Worm (Caenorhabditis elegans) whole organism, L1 larva: ENCODE data around the gene efk-1.

Source experiments
- C04F5.9 ChIP-seq: sonication (generic microtip); optimal IDR thresholded peaks from 2 replicates; lab custom pipeline; 2016; ENCODE audit warnings: missing genetic modification characterization, missing compliant biosample characterization
- C16A3.4 ChIP-seq: fragments of 150-350 bp; optimal IDR thresholded peaks from 2 replicates; lab custom pipeline; 2014; ENCODE audit warnings: missing biosample characterization, missing genetic modification characterization
- C34B4.2 ChIP-seq: sonication (generic microtip); optimal IDR thresholded peaks from 2 replicates; lab custom pipeline; 2017; ENCODE audit warnings: mild to moderate bottlenecking, missing genetic modification characterization, missing compliant biosample characterization
- F16B12.6 ChIP-seq: fragments of 150-350 bp; optimal IDR thresholded peaks from 2 replicates; lab custom pipeline; 2014; ENCODE audit warnings: missing biosample characterization, missing genetic modification characterization
- alr-1 ChIP-seq: fragments of 200-800 bp; sonication (Bioruptor generic); optimal IDR thresholded peaks from 2 replicates; lab custom pipeline; 2018; ENCODE audit warnings: borderline replicate concordance, mild to moderate bottlenecking, missing genetic modification characterization, missing compliant biosample characterization
- blmp-1 ChIP-seq: fragments of 150-350 bp; optimal IDR thresholded peaks from 2 replicates; lab custom pipeline; 2014; ENCODE audit warnings: missing biosample characterization, missing genetic modification characterization
- ceh-8 ChIP-seq: fragments of 200-800 bp; sonication (Bioruptor generic); optimal IDR thresholded peaks from 2 replicates; lab custom pipeline; 2018; ENCODE audit warnings: mild to moderate bottlenecking, missing genetic modification characterization, moderate library complexity, missing compliant biosample characterization
- ceh-88 ChIP-seq: fragments of 200-800 bp; sonication (Bioruptor generic); IDR thresholded peaks from 2 replicates; pipeline ENCODE4 v1.3.6; 2022; ENCODE audit warnings: missing genetic modification characterization, missing compliant biosample characterization
- ces-1 ChIP-seq: fragments of 150-350 bp; optimal IDR thresholded peaks from 2 replicates; lab custom pipeline; 2014; ENCODE audit warnings: missing biosample characterization, missing genetic modification reagents, missing genetic modification characterization
- dsc-1 ChIP-seq: sonication (generic microtip); optimal IDR thresholded peaks from 2 replicates; lab custom pipeline; 2016; ENCODE audit warnings: mild to moderate bottlenecking, missing genetic modification characterization, missing compliant biosample characterization
- efl-1 ChIP-seq, 4 experiments: fragments of 150-350 bp; optimal IDR thresholded peaks in 3 of 4; peaks in 1 of 4; 1 replicate in 1 of 4; 2 replicates in 3 of 4; lab custom pipeline; 2014; ENCODE audit warnings: missing biosample characterization in 2 of 4, missing genetic modification characterization in 2 of 4, missing genetic modification reagents in 2 of 4
- efl-3 ChIP-seq: fragments of 200-800 bp; sonication (Bioruptor generic); optimal IDR thresholded peaks from 2 replicates; lab custom pipeline; 2018; ENCODE audit warnings: mild to moderate bottlenecking, missing genetic modification characterization, missing compliant biosample characterization
- elt-3 ChIP-seq, 6 experiments: fragments of 150-350 bp in 1 of 6; sonication (generic microtip); optimal IDR thresholded peaks; 2 replicates each; lab custom pipeline; 2017 to 2018; ENCODE audit warnings: missing biosample characterization in 6 of 6, missing genetic modification characterization in 6 of 6, inconsistent platforms in 1 of 6
- ets-5 ChIP-seq: fragments of 200-800 bp; sonication (Bioruptor generic); IDR thresholded peaks from 2 replicates; pipeline ENCODE4 v1.3.6; 2022; ENCODE audit warnings: missing genetic modification characterization, missing compliant biosample characterization
- fkh-10 ChIP-seq: sonication (generic microtip); optimal IDR thresholded peaks from 2 replicates; lab custom pipeline; 2017; ENCODE audit warnings: missing biosample characterization, missing genetic modification reagents, missing genetic modification characterization
- fkh-8 ChIP-seq: sonication (generic microtip); optimal IDR thresholded peaks from 2 replicates; lab custom pipeline; 2016; ENCODE audit warnings: mild to moderate bottlenecking, missing genetic modification characterization, missing compliant biosample characterization
- grh-1 ChIP-seq: fragments of 200-800 bp; sonication (Bioruptor generic); IDR thresholded peaks from 2 replicates; pipeline ENCODE4 v1.3.6; 2022; ENCODE audit warnings: missing genetic modification reagents, missing genetic modification characterization, missing compliant biosample characterization
- hlh-17 ChIP-seq: fragments of 200-800 bp; sonication (Bioruptor generic); optimal IDR thresholded peaks from 2 replicates; lab custom pipeline; 2018; ENCODE audit warnings: missing genetic modification characterization, mild to moderate bottlenecking, missing compliant biosample characterization, moderate library complexity, borderline replicate concordance
- hpl-2 ChIP-seq: fragments of 150-350 bp; optimal IDR thresholded peaks from 2 replicates; lab custom pipeline; 2014; ENCODE audit warnings: missing biosample characterization, missing genetic modification reagents, missing genetic modification characterization
- isw-1 ChIP-seq: fragments of 200-800 bp; sonication (Bioruptor generic); IDR thresholded peaks from 2 replicates; pipeline ENCODE4 v1.3.6; 2022; ENCODE audit warnings: missing genetic modification characterization, missing compliant biosample characterization
- lin-13 ChIP-seq: fragments of 150-350 bp; optimal IDR thresholded peaks from 2 replicates; lab custom pipeline; 2014; ENCODE audit warnings: missing biosample characterization, missing genetic modification reagents, missing genetic modification characterization
- lin-14 ChIP-seq: fragments of 200-800 bp; sonication (Bioruptor generic); optimal IDR thresholded peaks from 2 replicates; lab custom pipeline; 2018; ENCODE audit warnings: mild to moderate bottlenecking, missing genetic modification characterization, moderate library complexity, missing compliant biosample characterization
- lin-15B ChIP-seq: fragments of 150-350 bp; sonication (generic microtip); optimal IDR thresholded peaks from 3 replicates; lab custom pipeline; 2014; ENCODE audit warnings: missing biosample characterization, missing genetic modification characterization
- lin-35 ChIP-seq, 2 experiments: fragments of 150-350 bp; optimal IDR thresholded peaks; 2 replicates each; lab custom pipeline; 2014; ENCODE audit warnings: missing biosample characterization in 2 of 2, missing genetic modification characterization in 2 of 2, missing genetic modification reagents in 2 of 2
- lin-39 ChIP-seq: fragments of 150-350 bp; optimal IDR thresholded peaks from 2 replicates; lab custom pipeline; 2014; ENCODE audit warnings: missing biosample characterization, missing genetic modification reagents, missing genetic modification characterization
- mab-9 ChIP-seq: fragments of 200-800 bp; sonication (Bioruptor generic); IDR thresholded peaks from 2 replicates; pipeline ENCODE4 v1.3.6; 2022; ENCODE audit warnings: missing genetic modification reagents, missing genetic modification characterization, missing compliant biosample characterization
- mdl-1 ChIP-seq, 2 experiments: fragments of 150-350 bp; optimal IDR thresholded peaks; 2 replicates each; lab custom pipeline; 2014 to 2017; ENCODE audit warnings: missing biosample characterization in 2 of 2, missing genetic modification characterization in 2 of 2, inconsistent platforms in 1 of 2
- mef-2 ChIP-seq: fragments of 150-350 bp; optimal IDR thresholded peaks from 2 replicates; lab custom pipeline; 2014; ENCODE audit warnings: missing biosample characterization, missing genetic modification characterization
- nhr-12 ChIP-seq: sonication (generic microtip); optimal IDR thresholded peaks from 2 replicates; lab custom pipeline; 2017; ENCODE audit warnings: missing biosample characterization, missing genetic modification characterization
- nhr-19 ChIP-seq: fragments of 200-800 bp; sonication (Bioruptor generic); conservative IDR thresholded peaks from 2 replicates; pipeline ENCODE4 v1.3.6; 2022; ENCODE audit warnings: missing genetic modification characterization, missing compliant biosample characterization
- nhr-237 ChIP-seq: fragments of 150-350 bp; optimal IDR thresholded peaks from 2 replicates; lab custom pipeline; 2014; ENCODE audit warnings: missing biosample characterization, missing genetic modification characterization
- nhr-28 ChIP-seq: fragments of 150-350 bp; optimal IDR thresholded peaks from 2 replicates; lab custom pipeline; 2014; ENCODE audit warnings: missing biosample characterization, missing genetic modification characterization
- nhr-71 ChIP-seq: sonication (generic microtip); optimal IDR thresholded peaks from 2 replicates; lab custom pipeline; 2016; ENCODE audit warnings: mild to moderate bottlenecking, missing genetic modification characterization, moderate library complexity, missing compliant biosample characterization
- nhr-76 ChIP-seq: sonication (generic microtip); optimal IDR thresholded peaks from 2 replicates; lab custom pipeline; 2017; ENCODE audit warnings: missing biosample characterization, missing genetic modification characterization
- nhr-84 ChIP-seq: sonication (generic microtip); optimal IDR thresholded peaks from 2 replicates; lab custom pipeline; 2017; ENCODE audit warnings: missing biosample characterization, missing genetic modification characterization
- nhr-85 ChIP-seq: sonication (generic microtip); peaks from one replicate; lab custom pipeline; 2016; ENCODE audit warnings: missing genetic modification characterization, inconsistent platforms, missing compliant biosample characterization
- nhr-90 ChIP-seq: sonication (generic microtip); optimal IDR thresholded peaks from 2 replicates; lab custom pipeline; 2016; ENCODE audit warnings: mild to moderate bottlenecking, missing genetic modification characterization, missing compliant biosample characterization; ENCODE audit not compliant: poor library complexity
- pag-3 ChIP-seq: sonication (generic microtip); optimal IDR thresholded peaks from 2 replicates; lab custom pipeline; 2017; ENCODE audit warnings: missing genetic modification characterization, mild to moderate bottlenecking, missing compliant biosample characterization, antibody characterized with exemption, borderline replicate concordance; ENCODE audit not compliant: insufficient read depth
- pax-3 ChIP-seq: fragments of 200-800 bp; sonication (Bioruptor generic); optimal IDR thresholded peaks from 2 replicates; lab custom pipeline; 2018; ENCODE audit warnings: mild to moderate bottlenecking, missing genetic modification characterization, moderate library complexity, missing compliant biosample characterization
- rnt-1 ChIP-seq: sonication (generic microtip); optimal IDR thresholded peaks from 2 replicates; lab custom pipeline; 2016; ENCODE audit warnings: mild to moderate bottlenecking, missing genetic modification characterization, moderate library complexity, missing compliant biosample characterization
- snu-23 ChIP-seq: sonication (generic microtip); optimal IDR thresholded peaks from 2 replicates; lab custom pipeline; 2016; ENCODE audit warnings: missing genetic modification characterization, missing compliant biosample characterization
- sox-4 ChIP-seq: sonication (generic microtip); optimal IDR thresholded peaks from 2 replicates; lab custom pipeline; 2016; ENCODE audit warnings: missing genetic modification characterization, missing compliant biosample characterization
- sptf-1 ChIP-seq: fragments of 150-350 bp; optimal IDR thresholded peaks from 2 replicates; lab custom pipeline; 2014; ENCODE audit warnings: missing biosample characterization, missing genetic modification characterization
- sup-37 ChIP-seq: fragments of 200-800 bp; sonication (Bioruptor generic); optimal IDR thresholded peaks from 2 replicates; lab custom pipeline; 2018; ENCODE audit warnings: mild to moderate bottlenecking, missing genetic modification characterization, missing compliant biosample characterization
- swsn-7 ChIP-seq: sonication (generic microtip); optimal IDR thresholded peaks from 2 replicates; lab custom pipeline; 2016; ENCODE audit warnings: missing genetic modification characterization, missing compliant biosample characterization
- unc-130 ChIP-seq: fragments of 150-350 bp; optimal IDR thresholded peaks from 2 replicates; lab custom pipeline; 2017; ENCODE audit warnings: missing biosample characterization, missing genetic modification characterization, inconsistent platforms
- unc-30 ChIP-seq: sonication (generic microtip); optimal IDR thresholded peaks from 2 replicates; lab custom pipeline; 2017; ENCODE audit warnings: missing biosample characterization, missing genetic modification characterization
- unc-62 ChIP-seq: fragments of 150-350 bp; optimal IDR thresholded peaks from 2 replicates; lab custom pipeline; 2014; ENCODE audit warnings: missing biosample characterization, missing genetic modification reagents, missing genetic modification characterization
- unc-86 ChIP-seq: sonication (generic microtip); optimal IDR thresholded peaks from 2 replicates; lab custom pipeline; 2016; ENCODE audit warnings: missing genetic modification characterization, missing compliant biosample characterization
- xbp-1 ChIP-seq: sonication (generic microtip); optimal IDR thresholded peaks from 2 replicates; lab custom pipeline; 2016; ENCODE audit warnings: missing genetic modification characterization, missing compliant biosample characterization
- zag-1 ChIP-seq: fragments of 150-350 bp; optimal IDR thresholded peaks from 2 replicates; lab custom pipeline; 2014; ENCODE audit warnings: missing biosample characterization, missing genetic modification characterization
- zip-4 ChIP-seq: fragments of 200-800 bp; sonication (Bioruptor generic); optimal IDR thresholded peaks from 2 replicates; lab custom pipeline; 2018; ENCODE audit warnings: mild to moderate bottlenecking, missing genetic modification characterization, moderate library complexity, missing compliant biosample characterization
- ztf-4 ChIP-seq: fragments of 150-350 bp; optimal IDR thresholded peaks from 2 replicates; lab custom pipeline; 2014; ENCODE audit warnings: missing biosample characterization, missing genetic modification characterization

Gene efk-1

ce11 chrIII:6138457-6138856 is 29.9 kb downstream of the efk-1 start:
- TF ChIP-seq C16A3.4 (tag; lab: Kevin White, UChicago) (no peak), hpl-2 (no peak), nhr-76 (tag; lab: Kevin White, UChicago) (no peak), lin-39 (tag; lab: Kevin White, UChicago) (no peak), rnt-1 (tag; lab: Kevin White, UChicago) (peak; percentile 50), mdl-1 (tag; optimal IDR thresholded peaks at IDR 0.05; lab: Kevin White, UChicago) (no peak), lin-13 (GFP tag; lab: Kevin White, UChicago) (no peak), isw-1 (GFP tag; lab: Robert Waterston, UW) (no peak), ces-1 (GFP tag; lab: Kevin White, UChicago) (no peak), dsc-1 (tag; lab: Kevin White, UChicago) (peak; percentile 18), ceh-8 (GFP tag; lab: Kevin White, UChicago) (no peak), nhr-19 (peak; percentile 39; the same call in 1 of the 2 replicates), mab-9 (GFP tag; lab: Robert Waterston, UW) (no peak), lin-35 (GFP tag; optimal IDR thresholded peaks at IDR 0.05; lab: Kevin White, UChicago) (no peak), nhr-237 (tag; lab: Kevin White, UChicago) (no peak), hlh-17 (GFP tag; lab: Kevin White, UChicago) (no peak), nhr-90 (tag; lab: Kevin White, UChicago) (no peak), swsn-7 (no peak), ceh-88 (GFP tag; lab: Robert Waterston, UW) (no peak), nhr-85 (tag; lab: Kevin White, UChicago) (no peak), alr-1 (no peak), sptf-1 (tag; lab: Kevin White, UChicago) (no peak), unc-30 (no peak), unc-62 (GFP tag; lab: Kevin White, UChicago) (no peak), pax-3 (tag; lab: Kevin White, UChicago) (no peak), nhr-84 (tag; lab: Kevin White, UChicago) (no peak), ztf-4 (no peak), sup-37 (GFP tag; lab: Kevin White, UChicago) (no peak), nhr-12 (no peak), unc-130 (tag; lab: Kevin White, UChicago) (no peak), C04F5.9 (tag; lab: Kevin White, UChicago) (no peak), nhr-71 (tag; lab: Kevin White, UChicago) (peak; percentile 56), lin-15B (tag; lab: Kevin White, UChicago) (no peak), C34B4.2 (no peak), lin-14 (GFP tag; lab: Kevin White, UChicago) (peak; percentile 86), xbp-1 (tag; lab: Kevin White, UChicago) (no peak), F16B12.6 (tag; lab: Kevin White, UChicago) (no peak), efl-3 (no peak), ets-5 (GFP tag; lab: Robert Waterston, UW) (no peak), pag-3 (tag; lab: Kevin White, UChicago) (peak; percentile 62), snu-23 (GFP tag; lab: Kevin White, UChicago) (peak; percentile 6), zag-1 (tag; lab: Kevin White, UChicago) (no peak), mef-2 (tag; lab: Kevin White, UChicago) (no peak), efl-1 (optimal IDR thresholded peaks at IDR 0.05; lab: Kevin White, UChicago) (no peak), efl-1 (GFP tag; optimal IDR thresholded peaks at IDR 0.05 in 1 of 2; lab: Kevin White, UChicago) (peak in 1 of 2 experiments; percentile 22), blmp-1 (tag; lab: Kevin White, UChicago) (no peak), unc-86 (tag; lab: Kevin White, UChicago) (no peak), nhr-28 (tag; lab: Kevin White, UChicago) (no peak), fkh-8 (tag; lab: Kevin White, UChicago) (peak; percentile 11), sox-4 (tag; lab: Kevin White, UChicago) (no peak), grh-1 (no peak), elt-3 (tag; optimal IDR thresholded peaks at IDR 0.05; lab: Kevin White, UChicago) (no peak), zip-4 (GFP tag; lab: Kevin White, UChicago) (no peak), fkh-10 (no peak)
